Fruit fly (Drosophila melanogaster) whole organism, adult: ENCODE data around the gene CG32148.

Experiments
- CG12768 ChIP-seq: fragments of 200-800 bp; sonication (Bioruptor generic); optimal IDR thresholded peaks from 2 replicates; lab custom pipeline; 2017; ENCODE audit warnings: missing biosample characterization, missing genetic modification characterization, mild to moderate bottlenecking, moderate library complexity, missing genetic modification reagents
- CG14711 ChIP-seq: fragments of 200-800 bp; sonication (Bioruptor generic); optimal IDR thresholded peaks from 2 replicates; lab custom pipeline; 2018; ENCODE audit warnings: missing biosample characterization, mild to moderate bottlenecking, missing genetic modification characterization, moderate library complexity
- CG33017 ChIP-seq: fragments of 200-800 bp; sonication (Bioruptor generic); optimal IDR thresholded peaks from 2 replicates; lab custom pipeline; 2018; ENCODE audit warnings: missing biosample characterization, mild to moderate bottlenecking, missing genetic modification characterization, moderate library complexity
- CG5204 ChIP-seq: fragments of 200-800 bp; sonication (Bioruptor generic); optimal IDR thresholded peaks from 2 replicates; lab custom pipeline; 2016; ENCODE audit warnings: missing biosample characterization, missing genetic modification characterization
- CG7045 ChIP-seq: fragments of 200-800 bp; sonication (Bioruptor generic); optimal IDR thresholded peaks from 2 replicates; lab custom pipeline; 2017; ENCODE audit warnings: missing biosample characterization, mild to moderate bottlenecking, missing genetic modification characterization
- CG7101 ChIP-seq: fragments of 200-800 bp; sonication (Bioruptor generic); optimal IDR thresholded peaks from 2 replicates; lab custom pipeline; 2018; ENCODE audit warnings: missing biosample characterization, mild to moderate bottlenecking, missing genetic modification characterization, moderate library complexity
- Crg-1 ChIP-seq: fragments of 200-800 bp; sonication (Bioruptor generic); optimal IDR thresholded peaks from 2 replicates; lab custom pipeline; 2016; ENCODE audit warnings: missing biosample characterization, missing genetic modification characterization
- kay ChIP-seq: fragments of 200-800 bp; sonication (Bioruptor generic); peaks from one replicate; lab custom pipeline; 2016; ENCODE audit warnings: missing biosample characterization, missing genetic modification characterization, borderline replicate concordance

DNA sequence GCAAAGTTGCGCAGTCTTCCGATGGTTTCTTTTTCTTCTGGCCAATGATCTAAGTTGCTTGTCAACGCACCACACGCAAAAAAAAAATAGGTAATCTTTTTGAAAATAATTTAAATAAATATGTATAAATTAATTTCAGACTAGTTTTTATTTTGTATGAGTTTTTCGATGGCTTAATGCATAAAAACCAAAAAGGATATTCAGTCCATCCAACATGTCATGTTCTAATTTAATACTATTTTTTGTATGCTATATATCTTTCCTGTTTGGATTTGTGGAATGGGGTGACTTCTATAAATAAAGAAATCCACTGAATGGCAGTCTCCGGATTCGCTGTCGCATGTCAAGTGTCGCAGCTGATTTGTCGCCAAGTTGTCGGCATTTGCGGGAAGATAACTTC, 13.6 kb upstream of the CG32148 start:
- TF ChIP-seq CG7045 (no peak), CG14711 (tag; lab: Kevin White, UChicago) (no peak), CG33017 (no peak), CG5204 (GFP tag; lab: Kevin White, UChicago) (no peak), Crg-1 (GFP tag; lab: Kevin White, UChicago) (no peak), kay (no peak), CG7101 (tag; lab: Kevin White, UChicago) (no peak), CG12768 (GFP tag; lab: Kevin White, UChicago) (no peak)
